Fruit fly (Drosophila melanogaster) whole organism, embryonic: ENCODE results near the gene Vps53.

Experiments used
- CG1024 ChIP-seq: fragments of 200-800 bp; sonication (Bioruptor generic); IDR thresholded peaks from 2 replicates; pipeline ENCODE4 v1.3.6; 2022; ENCODE audit warnings: missing biosample characterization, missing genetic modification characterization
- CG10267 ChIP-seq: fragments of 200-800 bp; sonication (Bioruptor generic); optimal IDR thresholded peaks from 2 replicates; lab custom pipeline; 2018; ENCODE audit warnings: missing biosample characterization, mild to moderate bottlenecking, missing genetic modification characterization, moderate library complexity
- CG10366 ChIP-seq: fragments of 200-800 bp; sonication (Bioruptor generic); IDR thresholded peaks from 2 replicates; pipeline ENCODE4 v1.3.6; 2022; ENCODE audit warnings: missing biosample characterization, missing genetic modification characterization
- CG11247 ChIP-seq: fragments of 200-800 bp; sonication (Bioruptor generic); IDR thresholded peaks from 2 replicates; pipeline ENCODE4 v1.3.6; 2022; ENCODE audit warnings: missing biosample characterization, missing genetic modification characterization
- CG11398 ChIP-seq: fragments of 200-800 bp; sonication (Bioruptor generic); optimal IDR thresholded peaks from 2 replicates; lab custom pipeline; 2016; ENCODE audit warnings: missing biosample characterization, missing genetic modification characterization
- CG13424 ChIP-seq: fragments of 200-800 bp; sonication (Bioruptor generic); optimal IDR thresholded peaks from 2 replicates; lab custom pipeline; 2019; ENCODE audit warnings: missing biosample characterization, mild to moderate bottlenecking, missing genetic modification characterization, moderate library complexity
- CG15011 ChIP-seq: fragments of 200-800 bp; sonication (Bioruptor generic); optimal IDR thresholded peaks from 3 replicates; lab custom pipeline; 2018; ENCODE audit warnings: missing biosample characterization, mild to moderate bottlenecking, missing genetic modification characterization
- CG1529 ChIP-seq: fragments of 200-800 bp; sonication (Bioruptor generic); optimal IDR thresholded peaks from 3 replicates; lab custom pipeline; 2018; ENCODE audit warnings: missing biosample characterization, missing genetic modification characterization
- CG16863 ChIP-seq: fragments of 200-800 bp; sonication (Bioruptor generic); optimal IDR thresholded peaks from 3 replicates; lab custom pipeline; 2016; ENCODE audit warnings: missing biosample characterization, missing genetic modification characterization
- CG18476 ChIP-seq: fragments of 200-800 bp; sonication (Bioruptor generic); optimal IDR thresholded peaks from 2 replicates; lab custom pipeline; 2016; ENCODE audit warnings: missing biosample characterization, mild to moderate bottlenecking, missing genetic modification characterization
- CG18599 ChIP-seq: fragments of 200-800 bp; sonication (Bioruptor generic); optimal IDR thresholded peaks from 3 replicates; lab custom pipeline; 2017; ENCODE audit warnings: missing biosample characterization, missing genetic modification characterization, mild to moderate bottlenecking, moderate library complexity, missing genetic modification reagents
- CG18764 ChIP-seq: fragments of 200-800 bp; sonication (Bioruptor generic); optimal IDR thresholded peaks from 3 replicates; lab custom pipeline; 2016; ENCODE audit warnings: missing biosample characterization, missing genetic modification characterization
- CG31388 ChIP-seq: fragments of 200-800 bp; sonication (Bioruptor generic); optimal IDR thresholded peaks from 2 replicates; lab custom pipeline; 2016; ENCODE audit warnings: missing biosample characterization, missing genetic modification characterization
- CG32772 ChIP-seq: fragments of 200-800 bp; sonication (Bioruptor generic); IDR thresholded peaks from 2 replicates; pipeline ENCODE4 v1.3.6; 2022; ENCODE audit warnings: missing biosample characterization, missing genetic modification characterization
- CG43689 ChIP-seq: fragments of 200-800 bp; sonication (Bioruptor generic); IDR thresholded peaks from 2 replicates; pipeline ENCODE4 v1.3.6; 2022; ENCODE audit warnings: missing biosample characterization, missing genetic modification characterization
- CG6654 ChIP-seq: fragments of 200-800 bp; sonication (Bioruptor generic); optimal IDR thresholded peaks from 2 replicates; lab custom pipeline; 2017; ENCODE audit warnings: missing biosample characterization, mild to moderate bottlenecking, missing genetic modification characterization
- CG7556 ChIP-seq: fragments of 200-800 bp; sonication (Bioruptor generic); optimal IDR thresholded peaks from 2 replicates; lab custom pipeline; 2017; ENCODE audit warnings: missing biosample characterization, mild to moderate bottlenecking, missing genetic modification characterization
- CG7745 ChIP-seq: fragments of 200-800 bp; sonication (Bioruptor generic); optimal IDR thresholded peaks from 2 replicates; lab custom pipeline; 2018; ENCODE audit warnings: missing biosample characterization, mild to moderate bottlenecking, missing genetic modification characterization, moderate library complexity
- CG8924 ChIP-seq: fragments of 200-800 bp; optimal IDR thresholded peaks from 3 replicates; lab custom pipeline; 2019; ENCODE audit warnings: missing biosample characterization, mild to moderate bottlenecking, missing genetic modification characterization, moderate library complexity
- Dfd ChIP-seq, 2 experiments: fragments of >200 bp; optimal IDR thresholded peaks; 2 replicates each; lab custom pipeline; 2017; ENCODE audit warnings: missing biosample characterization in 2 of 2, missing genetic modification characterization in 2 of 2
- Doc3 ChIP-seq: fragments of 200-800 bp; sonication (Bioruptor generic); IDR thresholded peaks from 3 replicates; pipeline ENCODE4 v1.3.6; 2022; ENCODE audit warnings: missing biosample characterization, missing genetic modification characterization; ENCODE audit not compliant: partially characterized antibody
- Drgx ChIP-seq: fragments of 200-800 bp; sonication (Bioruptor generic); IDR thresholded peaks from 2 replicates; pipeline ENCODE4 v1.3.6; 2022; ENCODE audit warnings: missing biosample characterization, missing genetic modification characterization
- GATAe ChIP-seq: fragments of 200-800 bp; sonication (Bioruptor generic); conservative IDR thresholded peaks from 2 replicates; pipeline ENCODE4 v1.3.6; 2022; ENCODE audit warnings: missing biosample characterization, missing genetic modification characterization
- HHEX ChIP-seq: fragments of 200-800 bp; sonication (Bioruptor generic); optimal IDR thresholded peaks from 3 replicates; lab custom pipeline; 2017; ENCODE audit warnings: missing biosample characterization, mild to moderate bottlenecking, missing genetic modification characterization, missing genetic modification reagents
- HLH54F ChIP-seq: fragments of 200-800 bp; sonication (Bioruptor generic); optimal IDR thresholded peaks from 3 replicates; lab custom pipeline; 2016; ENCODE audit warnings: missing biosample characterization, missing genetic modification characterization
- Jarid2 ChIP-seq: fragments of 200-800 bp; sonication (Bioruptor generic); optimal IDR thresholded peaks from 3 replicates; lab custom pipeline; 2017; ENCODE audit warnings: mild to moderate bottlenecking, missing biosample characterization, missing genetic modification reagents, missing genetic modification characterization
- NC2β ChIP-seq: fragments of 200-800 bp; sonication (Bioruptor generic); optimal IDR thresholded peaks from 2 replicates; lab custom pipeline; 2016; ENCODE audit warnings: missing biosample characterization, missing genetic modification characterization
- NK7.1 ChIP-seq: fragments of 200-800 bp; sonication (Bioruptor generic); optimal IDR thresholded peaks from 3 replicates; lab custom pipeline; 2016; ENCODE audit warnings: missing biosample characterization, missing genetic modification characterization
- Pdp1 ChIP-seq, 2 experiments: fragments of 200-800 bp; sonication (Bioruptor generic); optimal IDR thresholded peaks; 3 replicates each; lab custom pipeline; 2016; ENCODE audit warnings: missing biosample characterization in 2 of 2, missing genetic modification characterization in 2 of 2, mild to moderate bottlenecking in 1 of 2, moderate library complexity in 1 of 2
- Side ChIP-seq: fragments of 200-800 bp; sonication (Bioruptor generic); optimal IDR thresholded peaks from 2 replicates; lab custom pipeline; 2016; ENCODE audit warnings: missing biosample characterization, missing genetic modification characterization
- Spps ChIP-seq: fragments of 200-800 bp; sonication (Bioruptor generic); optimal IDR thresholded peaks from 2 replicates; lab custom pipeline; 2018; ENCODE audit warnings: missing biosample characterization, mild to moderate bottlenecking, missing genetic modification characterization
- Usf ChIP-seq: fragments of 200-800 bp; sonication (Bioruptor generic); optimal IDR thresholded peaks from 2 replicates; lab custom pipeline; 2017; ENCODE audit warnings: missing genotype, missing biosample characterization, missing genetic modification characterization
- ftz-f1 ChIP-seq: fragments of 200-800 bp; sonication (Bioruptor generic); optimal IDR thresholded peaks from 2 replicates; lab custom pipeline; 2016; ENCODE audit warnings: missing biosample characterization, missing genetic modification characterization
- fu2 ChIP-seq: fragments of 200-800 bp; sonication (Bioruptor generic); optimal IDR thresholded peaks from 2 replicates; lab custom pipeline; 2016; ENCODE audit warnings: missing biosample characterization, missing genetic modification characterization
- hth ChIP-seq: fragments of >200 bp; optimal IDR thresholded peaks from 2 replicates; lab custom pipeline; 2017; ENCODE audit warnings: inconsistent platforms
- kah ChIP-seq: fragments of 200-800 bp; sonication (Bioruptor generic); optimal IDR thresholded peaks from 2 replicates; lab custom pipeline; 2018; ENCODE audit warnings: missing biosample characterization, mild to moderate bottlenecking, missing genetic modification characterization
- klu ChIP-seq: fragments of 200-800 bp; sonication (Bioruptor generic); IDR thresholded peaks from 2 replicates; pipeline ENCODE4 v1.3.6; 2022; ENCODE audit warnings: missing biosample characterization, missing genetic modification characterization
- lilli ChIP-seq: fragments of 200-800 bp; sonication (Bioruptor generic); optimal IDR thresholded peaks from 3 replicates; lab custom pipeline; 2016; ENCODE audit warnings: missing biosample characterization, missing genetic modification characterization
- nmo ChIP-seq: fragments of 200-800 bp; sonication (Bioruptor generic); optimal IDR thresholded peaks from 2 replicates; lab custom pipeline; 2018; ENCODE audit warnings: missing biosample characterization, mild to moderate bottlenecking, missing genetic modification characterization, moderate library complexity
- pfk ChIP-seq: fragments of 200-800 bp; sonication (Bioruptor generic); optimal IDR thresholded peaks from 2 replicates; lab custom pipeline; 2018; ENCODE audit warnings: missing biosample characterization, mild to moderate bottlenecking, missing genetic modification characterization, moderate library complexity
- phol ChIP-seq: fragments of 200-800 bp; sonication (Bioruptor generic); optimal IDR thresholded peaks from 3 replicates; lab custom pipeline; 2018; ENCODE audit warnings: missing biosample characterization, mild to moderate bottlenecking, missing genetic modification characterization, moderate library complexity
- prd ChIP-seq, 3 experiments: fragments of >200 bp in 2 of 3; fragments of 200-800 bp in 1 of 3; sonication (Bioruptor generic) in 1 of 3; optimal IDR thresholded peaks in 2 of 3; IDR thresholded peaks in 1 of 3; 2 replicates in 2 of 3; 3 replicates in 1 of 3; pipeline versions ENCODE4 v1.3.6 to Lab custom; 2017 to 2022; ENCODE audit warnings: missing biosample characterization in 1 of 3, missing genetic modification characterization in 1 of 3
- rib ChIP-seq: fragments of 200-800 bp; sonication (Bioruptor generic); IDR thresholded peaks from 2 replicates; pipeline ENCODE4 v1.3.6; 2022; ENCODE audit warnings: missing biosample characterization, missing genetic modification characterization
- row ChIP-seq: fragments of 200-800 bp; sonication (Bioruptor generic); IDR thresholded peaks from 3 replicates; pipeline ENCODE4 v1.3.6; 2022; ENCODE audit warnings: missing biosample characterization, missing genetic modification characterization
- sens-2 ChIP-seq: fragments of 200-800 bp; sonication (Bioruptor generic); IDR thresholded peaks from 2 replicates; pipeline ENCODE4 v1.3.6; 2022; ENCODE audit warnings: missing biosample characterization, missing genetic modification characterization
- shn ChIP-seq: fragments of 200-800 bp; sonication (Bioruptor generic); optimal IDR thresholded peaks from 3 replicates; lab custom pipeline; 2016; ENCODE audit warnings: missing biosample characterization, missing genetic modification characterization
- sim ChIP-seq: fragments of 200-800 bp; sonication (Bioruptor generic); IDR thresholded peaks from 2 replicates; pipeline ENCODE4 v1.3.6; 2022; ENCODE audit warnings: missing biosample characterization, missing genetic modification characterization
- sr ChIP-seq: fragments of 200-800 bp; sonication (Bioruptor generic); IDR thresholded peaks from 3 replicates; pipeline ENCODE4 v1.3.6; 2022; ENCODE audit warnings: missing biosample characterization, missing genetic modification characterization
- tup ChIP-seq: fragments of 200-800 bp; sonication (Bioruptor generic); optimal IDR thresholded peaks from 2 replicates; lab custom pipeline; 2016; ENCODE audit warnings: missing biosample characterization, mild to moderate bottlenecking, missing genetic modification characterization, moderate library complexity
- wdn ChIP-seq: fragments of 200-800 bp; sonication (Bioruptor generic); IDR thresholded peaks from 2 replicates; pipeline ENCODE4 v1.3.6; 2022; ENCODE audit warnings: missing biosample characterization, missing genetic modification characterization
- z ChIP-seq: fragments of 200-800 bp; sonication (Bioruptor generic); IDR thresholded peaks from 3 replicates; pipeline ENCODE4 v1.3.6; 2022; ENCODE audit warnings: missing biosample characterization, missing genetic modification characterization
- zen ChIP-seq: fragments of 200-800 bp; sonication (Bioruptor generic); optimal IDR thresholded peaks from 3 replicates; lab custom pipeline; 2018; ENCODE audit warnings: missing biosample characterization, mild to moderate bottlenecking, missing genetic modification characterization, moderate library complexity

Vps53 gene

dm6 chr2L:4345569-4346131, 40.2 kb downstream of the Vps53 start (continued):
- TF ChIP-seq phol (tag; lab: Kevin White, UChicago) (peak; percentile 26), sim (GFP tag; lab: Robert Waterston, UW) (no peak), CG15011 (GFP tag; lab: Kevin White, UChicago) (no peak), Drgx (no peak), Pdp1 (GFP tag; optimal IDR thresholded peaks at IDR 0.05; lab: Kevin White, UChicago) (peak in 1 of 2 experiments; percentile 4), CG11247 (GFP tag; lab: Robert Waterston, UW) (no peak), sens-2 (GFP tag; lab: Robert Waterston, UW) (no peak), Jarid2 (GFP tag; lab: Kevin White, UChicago) (no peak), kah (GFP tag; lab: Kevin White, UChicago) (no peak), prd (optimal IDR thresholded peaks at IDR 0.05; lab: Kevin White, UChicago) (no peak), prd (GFP tag; IDR thresholded peaks at IDR 0.05; lab: Robert Waterston, UW) (no peak), zen (tag; lab: Kevin White, UChicago) (no peak), wdn (GFP tag; lab: Robert Waterston, UW) (no peak), fu2 (GFP tag; lab: Kevin White, UChicago) (no peak), tup (GFP tag; lab: Kevin White, UChicago) (no peak), rib (no peak), CG31388 (GFP tag; lab: Kevin White, UChicago) (no peak), CG32772 (no peak), Doc3 (no peak), row (GFP tag; lab: Robert Waterston, UW) (no peak), CG10366 (GFP tag; lab: Robert Waterston, UW) (no peak), Side (GFP tag; lab: Kevin White, UChicago) (no peak), CG18764 (GFP tag; lab: Kevin White, UChicago) (no peak), CG1529 (GFP tag; lab: Kevin White, UChicago) (no peak), shn (GFP tag; lab: Kevin White, UChicago) (no peak), NK7.1 (GFP tag; lab: Kevin White, UChicago) (no peak), z (GFP tag; lab: Robert Waterston, UW) (no peak), lilli (GFP tag; lab: Kevin White, UChicago) (peak; percentile 32), Usf (no peak), CG11398 (GFP tag; lab: Kevin White, UChicago) (no peak), GATAe (GFP tag; lab: Robert Waterston, UW) (no peak), CG18599 (GFP tag; lab: Kevin White, UChicago) (no peak), CG18476 (GFP tag; lab: Kevin White, UChicago) (no peak), CG16863 (GFP tag; lab: Kevin White, UChicago) (no peak), CG7556 (no peak), HHEX (GFP tag; lab: Kevin White, UChicago) (no peak), CG6654 (GFP tag; lab: Kevin White, UChicago) (no peak), sr (no peak), hth (lab: Kevin White, UChicago) (no peak), CG7745 (tag; lab: Kevin White, UChicago) (no peak), CG10267 (tag; lab: Kevin White, UChicago) (peak; percentile 39), HLH54F (no peak), Spps (tag; lab: Kevin White, UChicago) (no peak), ftz-f1 (GFP tag; lab: Kevin White, UChicago) (no peak), nmo (GFP tag; lab: Kevin White, UChicago) (no peak), NC2β (GFP tag; lab: Kevin White, UChicago) (no peak), CG13424 (tag; lab: Kevin White, UChicago) (no peak), CG8924 (tag; lab: Kevin White, UChicago) (peak; percentile 8), klu (no peak), Dfd (GFP tag; optimal IDR thresholded peaks at IDR 0.05; lab: Kevin White, UChicago) (no peak), CG1024 (no peak), pfk (GFP tag; lab: Kevin White, UChicago) (no peak), CG43689 (GFP tag; lab: Robert Waterston, UW) (no peak)
